1 fruit fly cellular context compared by ENCODE assay signal in the genomic region with DNA sequence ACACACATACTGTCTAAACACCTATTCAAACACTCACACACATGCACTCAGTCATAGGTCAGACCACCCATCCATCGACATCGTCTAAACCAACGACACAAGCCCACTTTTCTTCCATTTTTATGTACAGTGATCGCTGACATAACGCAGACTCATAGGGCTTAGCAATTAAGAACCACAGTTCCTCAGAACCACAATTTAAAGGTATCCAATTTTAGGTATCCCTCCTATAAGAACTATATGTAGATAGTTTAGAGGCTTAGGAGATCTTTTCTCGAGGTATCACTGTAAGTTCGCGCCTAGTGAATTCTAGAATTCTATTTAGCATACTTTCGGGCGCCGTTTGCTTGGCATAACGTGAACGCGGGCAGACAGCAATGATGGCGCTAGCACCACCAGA.
TF ChIP-seq lines count a peak whose summit lies in the region.

No protein-coding gene starts in this region.

TF ChIP-seq in whole organism, embryonic, 481 proteins besides CTCF, POLR2A, EP300 and RAD21 (continued from another document and continues in another):
- peak; percentile 57 for TF ChIP-seq Chrac-16 (GFP tag; optimal IDR thresholded peaks at IDR 0.05; lab: Kevin White, UChicago)
- TF ChIP-seq CG11247 (GFP tag; IDR thresholded peaks at IDR 0.05; lab: Robert Waterston, UW) = 0 out of 2 replicates have a peak, but pooled peaks have one; percentile 16
- no peak for TF ChIP-seq inv (GFP tag; IDR thresholded peaks at IDR 0.05; lab: Robert Waterston, UW; ENCODE audit: partially characterized antibody)
- no peak for TF ChIP-seq gt (GFP tag; IDR thresholded peaks at IDR 0.05; lab: Robert Waterston, UW)
- no peak for TF ChIP-seq cas (GFP tag; IDR thresholded peaks at IDR 0.05; lab: Robert Waterston, UW)
- TF ChIP-seq br (optimal IDR thresholded peaks at IDR 0.05; lab: Kevin White, UChicago) = no peak
- TF ChIP-seq C15 (GFP tag; IDR thresholded peaks at IDR 0.05; lab: Robert Waterston, UW) = no peak
- no peak for TF ChIP-seq Adf1 (GFP tag; IDR thresholded peaks at IDR 0.05; lab: Robert Waterston, UW)
- no peak for TF ChIP-seq pb (GFP tag; optimal IDR thresholded peaks at IDR 0.05; lab: Kevin White, UChicago)
- TF ChIP-seq lmd (GFP tag; IDR thresholded peaks at IDR 0.05; lab: Robert Waterston, UW) = peak; percentile 70
- peak; percentile 17; the same call in 1 of the 2 replicates for TF ChIP-seq ap (GFP tag; IDR thresholded peaks at IDR 0.05; lab: Robert Waterston, UW)
- peak; percentile 68 for TF ChIP-seq grau (tag; optimal IDR thresholded peaks at IDR 0.05; lab: Kevin White, UChicago)
- TF ChIP-seq CG12942 (GFP tag; optimal IDR thresholded peaks at IDR 0.05; lab: Kevin White, UChicago) = no peak
- peak; percentile 18 for TF ChIP-seq bcd (GFP tag; optimal IDR thresholded peaks at IDR 0.05; lab: Kevin White, UChicago)
- TF ChIP-seq Oaz (GFP tag; IDR thresholded peaks at IDR 0.05; lab: Robert Waterston, UW) = no peak
- no peak for TF ChIP-seq CG13287 (GFP tag; IDR thresholded peaks at IDR 0.05; lab: Robert Waterston, UW; ENCODE audit: partially characterized antibody)
- TF ChIP-seq CG10979 (tag; optimal IDR thresholded peaks at IDR 0.05; lab: Kevin White, UChicago) = no peak
- no peak for TF ChIP-seq nau (GFP tag; optimal IDR thresholded peaks at IDR 0.05; lab: Kevin White, UChicago)
- TF ChIP-seq CG34422 (GFP tag; IDR thresholded peaks at IDR 0.05; lab: Robert Waterston, UW) = peak; percentile 29; the same call in 1 of the 3 replicates
- TF ChIP-seq ind (GFP tag; optimal IDR thresholded peaks at IDR 0.05; lab: Kevin White, UChicago) = peak; percentile 50
- no peak; the same call in 1 of the 2 replicates for TF ChIP-seq vvl (GFP tag; IDR thresholded peaks at IDR 0.05; lab: Robert Waterston, UW)
- peak; percentile 80 for TF ChIP-seq slbo (GFP tag; IDR thresholded peaks at IDR 0.05; lab: Robert Waterston, UW)
- TF ChIP-seq Lpt (GFP tag; optimal IDR thresholded peaks at IDR 0.05; lab: Kevin White, UChicago) = no peak
- no peak for TF ChIP-seq CG8089 (GFP tag; optimal IDR thresholded peaks at IDR 0.05; lab: Kevin White, UChicago)
- TF ChIP-seq CG18262 (tag; optimal IDR thresholded peaks at IDR 0.05; lab: Kevin White, UChicago) = no peak
- TF ChIP-seq CG4820 (GFP tag; optimal IDR thresholded peaks at IDR 0.05; lab: Kevin White, UChicago) = peak; percentile 9
- TF ChIP-seq ase (GFP tag; IDR thresholded peaks at IDR 0.05; lab: Robert Waterston, UW) = no peak
- TF ChIP-seq CG10431 (GFP tag; optimal IDR thresholded peaks at IDR 0.05; lab: Kevin White, UChicago) = no peak
- peak; percentile 23 for TF ChIP-seq CG17385 (GFP tag; optimal IDR thresholded peaks at IDR 0.05; lab: Kevin White, UChicago)
- TF ChIP-seq CG9437 (GFP tag; optimal IDR thresholded peaks at IDR 0.05; lab: Kevin White, UChicago) = no peak
- TF ChIP-seq CG8290 (GFP tag; optimal IDR thresholded peaks at IDR 0.05; lab: Kevin White, UChicago) = no peak
- no peak for TF ChIP-seq CG8290 (tag; optimal IDR thresholded peaks at IDR 0.05; lab: Kevin White, UChicago)
- TF ChIP-seq dpn (GFP tag; optimal IDR thresholded peaks at IDR 0.05; lab: Kevin White, UChicago) = peak; percentile 19 to 65
- no peak for TF ChIP-seq HLHmδ (GFP tag; optimal IDR thresholded peaks at IDR 0.05; lab: Kevin White, UChicago)
- TF ChIP-seq CG2889 (GFP tag; IDR thresholded peaks at IDR 0.05; lab: Robert Waterston, UW) = peak; percentile 66; the same call in 2 of the 3 replicates
- peak; percentile 61; the same call in 1 of the 2 replicates for TF ChIP-seq Rfx (GFP tag; IDR thresholded peaks at IDR 0.05; lab: Robert Waterston, UW)
- TF ChIP-seq wek (GFP tag; optimal IDR thresholded peaks at IDR 0.05; lab: Kevin White, UChicago) = no peak
- TF ChIP-seq usp (GFP tag; optimal IDR thresholded peaks at IDR 0.05; lab: Kevin White, UChicago) = no peak
- TF ChIP-seq CG14014 (GFP tag; IDR thresholded peaks at IDR 0.05; lab: Robert Waterston, UW) = peak; percentile 52; the same call in 1 of the 2 replicates
- TF ChIP-seq HHEX (GFP tag; optimal IDR thresholded peaks at IDR 0.05; lab: Kevin White, UChicago) = no peak
- no peak for TF ChIP-seq bowl (GFP tag; IDR thresholded peaks at IDR 0.05; lab: Robert Waterston, UW)
- TF ChIP-seq Xrp1 (GFP tag; IDR thresholded peaks at IDR 0.05; lab: Robert Waterston, UW) = no peak
- TF ChIP-seq CG6765 (GFP tag; optimal IDR thresholded peaks at IDR 0.05; lab: Kevin White, UChicago) = no peak
- TF ChIP-seq Hand (GFP tag; optimal IDR thresholded peaks at IDR 0.05; lab: Kevin White, UChicago) = no peak
- TF ChIP-seq Stat92E (GFP tag; optimal IDR thresholded peaks at IDR 0.05; lab: Kevin White, UChicago) = no peak
- no peak for TF ChIP-seq da (GFP tag; optimal IDR thresholded peaks at IDR 0.05; lab: Kevin White, UChicago)
- TF ChIP-seq ham (GFP tag; IDR thresholded peaks at IDR 0.05; lab: Robert Waterston, UW) = no peak
- no peak for TF ChIP-seq Hmr (GFP tag; optimal IDR thresholded peaks at IDR 0.05; lab: Kevin White, UChicago)
- no peak for TF ChIP-seq dimm (GFP tag; IDR thresholded peaks at IDR 0.05; lab: Robert Waterston, UW)
- TF ChIP-seq cato (GFP tag; optimal IDR thresholded peaks at IDR 0.05; lab: Kevin White, UChicago; ENCODE audit: borderline replicate concordance) = no peak
- no peak for TF ChIP-seq Awh (GFP tag; IDR thresholded peaks at IDR 0.05; lab: Robert Waterston, UW)
- TF ChIP-seq Abd-B (GFP tag; optimal IDR thresholded peaks at IDR 0.05; lab: Kevin White, UChicago) = peak; percentile 66
- peak; percentile 37 for TF ChIP-seq CG9817 (tag; optimal IDR thresholded peaks at IDR 0.05; lab: Kevin White, UChicago)
- TF ChIP-seq btn (GFP tag; optimal IDR thresholded peaks at IDR 0.05; lab: Kevin White, UChicago) = no peak
- TF ChIP-seq CG10267 (tag; optimal IDR thresholded peaks at IDR 0.05; lab: Kevin White, UChicago) = no peak
- no peak for TF ChIP-seq sug (tag; optimal IDR thresholded peaks at IDR 0.05; lab: Kevin White, UChicago)
- TF ChIP-seq CG6254 (GFP tag; optimal IDR thresholded peaks at IDR 0.05; lab: Kevin White, UChicago) = no peak
- no peak for TF ChIP-seq Usf (GFP tag; optimal IDR thresholded peaks at IDR 0.05; lab: Kevin White, UChicago)
- no peak for TF ChIP-seq CkIIα-i1 (GFP tag; IDR thresholded peaks at IDR 0.05; lab: Robert Waterston, UW)
- TF ChIP-seq row (GFP tag; IDR thresholded peaks at IDR 0.05; lab: Robert Waterston, UW) = peak; percentile 68
- no peak for TF ChIP-seq lbe (GFP tag; optimal IDR thresholded peaks at IDR 0.05; lab: Kevin White, UChicago)
- TF ChIP-seq CG34376 (GFP tag; optimal IDR thresholded peaks at IDR 0.05; lab: Kevin White, UChicago) = no peak
- TF ChIP-seq org-1 (GFP tag; optimal IDR thresholded peaks at IDR 0.05; lab: Kevin White, UChicago) = no peak
- TF ChIP-seq Drgx (GFP tag; IDR thresholded peaks at IDR 0.05; lab: Robert Waterston, UW) = peak; percentile 82
- peak; percentile 28; the same call in 1 of the 2 replicates for TF ChIP-seq CG4404 (GFP tag; IDR thresholded peaks at IDR 0.05; lab: Robert Waterston, UW)
- TF ChIP-seq CG11456 (GFP tag; IDR thresholded peaks at IDR 0.05; lab: Robert Waterston, UW) = peak; percentile 75
- no peak for TF ChIP-seq mirr (GFP tag; optimal IDR thresholded peaks at IDR 0.05; lab: Kevin White, UChicago)
- TF ChIP-seq lab (GFP tag; optimal IDR thresholded peaks at IDR 0.05; lab: Kevin White, UChicago) = peak; percentile 32
- TF ChIP-seq sim (GFP tag; IDR thresholded peaks at IDR 0.05; lab: Robert Waterston, UW) = no peak
- TF ChIP-seq Spps (tag; optimal IDR thresholded peaks at IDR 0.05; lab: Kevin White, UChicago) = no peak
- no peak for TF ChIP-seq CG12744 (GFP tag; optimal IDR thresholded peaks at IDR 0.05; lab: Kevin White, UChicago)
- no peak for TF ChIP-seq CG15073 (GFP tag; optimal IDR thresholded peaks at IDR 0.05; lab: Kevin White, UChicago)
- TF ChIP-seq NC2α (GFP tag; optimal IDR thresholded peaks at IDR 0.05; lab: Kevin White, UChicago) = no peak
- TF ChIP-seq insv (GFP tag; optimal IDR thresholded peaks at IDR 0.05; lab: Kevin White, UChicago) = no peak
- TF ChIP-seq CG18764 (GFP tag; optimal IDR thresholded peaks at IDR 0.05; lab: Kevin White, UChicago) = no peak
- peak; percentile 0 for TF ChIP-seq CG4424 (GFP tag; optimal IDR thresholded peaks at IDR 0.05; lab: Kevin White, UChicago)
- TF ChIP-seq CG3407 (GFP tag; optimal IDR thresholded peaks at IDR 0.05; lab: Kevin White, UChicago) = no peak
- no peak for TF ChIP-seq gsb-n (tag; optimal IDR thresholded peaks at IDR 0.05; lab: Kevin White, UChicago)
- TF ChIP-seq gcm (GFP tag; optimal IDR thresholded peaks at IDR 0.05; lab: Kevin White, UChicago) = no peak
- TF ChIP-seq chm (GFP tag; IDR thresholded peaks at IDR 0.05; lab: Robert Waterston, UW) = no peak
- TF ChIP-seq otp (GFP tag; IDR thresholded peaks at IDR 0.05; lab: Robert Waterston, UW) = no peak
- no peak for TF ChIP-seq Dbx (GFP tag; IDR thresholded peaks at IDR 0.05; lab: Robert Waterston, UW)
- TF ChIP-seq CG7786 (GFP tag; optimal IDR thresholded peaks at IDR 0.05; lab: Kevin White, UChicago) = peak; percentile 55
- no peak for TF ChIP-seq mld (GFP tag; IDR thresholded peaks at IDR 0.05; lab: Robert Waterston, UW; ENCODE audit: partially characterized antibody)
- no peak for TF ChIP-seq CG3281 (GFP tag; optimal IDR thresholded peaks at IDR 0.05; lab: Kevin White, UChicago)
- TF ChIP-seq Pdp1 (GFP tag; optimal IDR thresholded peaks at IDR 0.05; lab: Kevin White, UChicago) = no peak
- TF ChIP-seq toy (GFP tag; IDR thresholded peaks at IDR 0.05; lab: Robert Waterston, UW) = no peak
- TF ChIP-seq Xbp1 (GFP tag; optimal IDR thresholded peaks at IDR 0.05; lab: Kevin White, UChicago) = peak; percentile 55
- no peak for TF ChIP-seq CG4282 (GFP tag; optimal IDR thresholded peaks at IDR 0.05; lab: Kevin White, UChicago)
- no peak for TF ChIP-seq CG15601 (tag; optimal IDR thresholded peaks at IDR 0.05; lab: Kevin White, UChicago)
- no peak for TF ChIP-seq Camta (GFP tag; optimal IDR thresholded peaks at IDR 0.05; lab: Kevin White, UChicago)
- peak; percentile 51 for TF ChIP-seq NfI (GFP tag; optimal IDR thresholded peaks at IDR 0.05; lab: Kevin White, UChicago)
- TF ChIP-seq D19B (GFP tag; optimal IDR thresholded peaks at IDR 0.05; lab: Kevin White, UChicago) = no peak
- TF ChIP-seq fd96Cb (tag; optimal IDR thresholded peaks at IDR 0.05; lab: Kevin White, UChicago) = peak; percentile 62
- no peak for TF ChIP-seq Mes4 (GFP tag; optimal IDR thresholded peaks at IDR 0.05; lab: Kevin White, UChicago)
- TF ChIP-seq Elba2 (GFP tag; optimal IDR thresholded peaks at IDR 0.05; lab: Kevin White, UChicago) = no peak
- TF ChIP-seq CG16815 (GFP tag; optimal IDR thresholded peaks at IDR 0.05; lab: Kevin White, UChicago) = peak; percentile 50
- peak; percentile 18 for TF ChIP-seq fd3F (GFP tag; optimal IDR thresholded peaks at IDR 0.05; lab: Kevin White, UChicago)
- TF ChIP-seq z (GFP tag; IDR thresholded peaks at IDR 0.05; lab: Robert Waterston, UW) = no peak
- no peak for TF ChIP-seq gro (GFP tag; optimal IDR thresholded peaks at IDR 0.05; lab: Kevin White, UChicago)
- TF ChIP-seq jing (GFP tag; optimal IDR thresholded peaks at IDR 0.05; lab: Kevin White, UChicago) = no peak
- no peak for TF ChIP-seq CG13775 (GFP tag; optimal IDR thresholded peaks at IDR 0.05; lab: Kevin White, UChicago)
- no peak for TF ChIP-seq her (GFP tag; optimal IDR thresholded peaks at IDR 0.05; lab: Kevin White, UChicago)
- no peak for TF ChIP-seq pzg (GFP tag; optimal IDR thresholded peaks at IDR 0.05; lab: Kevin White, UChicago)
- TF ChIP-seq chinmo (GFP tag; IDR thresholded peaks at IDR 0.05; lab: Robert Waterston, UW; ENCODE audit: partially characterized antibody) = no peak
- no peak for TF ChIP-seq CG13123 (GFP tag; optimal IDR thresholded peaks at IDR 0.05; lab: Kevin White, UChicago)
- no peak for TF ChIP-seq prd (optimal IDR thresholded peaks at IDR 0.05; lab: Kevin White, UChicago)
- TF ChIP-seq prd (GFP tag; IDR thresholded peaks at IDR 0.05; lab: Robert Waterston, UW) = peak; percentile 70; the same call in 2 of the 3 replicates
- no peak for TF ChIP-seq HmgD (GFP tag; optimal IDR thresholded peaks at IDR 0.05; lab: Kevin White, UChicago)
- no peak for TF ChIP-seq tx (GFP tag; optimal IDR thresholded peaks at IDR 0.05; lab: Kevin White, UChicago)
- no peak for TF ChIP-seq CG2202 (tag; optimal IDR thresholded peaks at IDR 0.05; lab: Kevin White, UChicago)
- no peak for TF ChIP-seq crol (GFP tag; IDR thresholded peaks at IDR 0.05; lab: Robert Waterston, UW)
- TF ChIP-seq CG7357 (GFP tag; IDR thresholded peaks at IDR 0.05; lab: Robert Waterston, UW) = peak; percentile 34; the same call in 1 of the 3 replicates
- peak; percentile 34 for TF ChIP-seq lilli (GFP tag; optimal IDR thresholded peaks at IDR 0.05; lab: Kevin White, UChicago)
- no peak for TF ChIP-seq sd (tag; optimal IDR thresholded peaks at IDR 0.05; lab: Kevin White, UChicago)
- no peak for TF ChIP-seq CG12769 (tag; optimal IDR thresholded peaks at IDR 0.05; lab: Kevin White, UChicago)
- no peak for TF ChIP-seq Trl (optimal IDR thresholded peaks at IDR 0.05; lab: Kevin White, UChicago)
- no peak for TF ChIP-seq Trl (GFP tag; optimal IDR thresholded peaks at IDR 0.05; lab: Kevin White, UChicago)
- TF ChIP-seq unpg (GFP tag; optimal IDR thresholded peaks at IDR 0.05; lab: Kevin White, UChicago) = no peak
- no peak for TF ChIP-seq CG14965 (GFP tag; optimal IDR thresholded peaks at IDR 0.05; lab: Kevin White, UChicago; ENCODE audit: borderline replicate concordance)
- no peak for TF ChIP-seq Antp (GFP tag; optimal IDR thresholded peaks at IDR 0.05; lab: Kevin White, UChicago)
- TF ChIP-seq Hmx (GFP tag; optimal IDR thresholded peaks at IDR 0.05; lab: Kevin White, UChicago) = no peak
- TF ChIP-seq CG3847 (GFP tag; IDR thresholded peaks at IDR 0.05; lab: Robert Waterston, UW) = peak; percentile 21; the same call in 1 of the 2 replicates
- TF ChIP-seq CG15514 (GFP tag; optimal IDR thresholded peaks at IDR 0.05; lab: Kevin White, UChicago) = no peak
- TF ChIP-seq CG7839 (tag; optimal IDR thresholded peaks at IDR 0.05; lab: Kevin White, UChicago) = peak; percentile 69
- no peak for TF ChIP-seq CG32772 (GFP tag; IDR thresholded peaks at IDR 0.05; lab: Robert Waterston, UW)
- no peak for TF ChIP-seq Hey (tag; optimal IDR thresholded peaks at IDR 0.05; lab: Kevin White, UChicago)
- TF ChIP-seq Fer1 (GFP tag; optimal IDR thresholded peaks at IDR 0.05; lab: Kevin White, UChicago) = no peak
- no peak for TF ChIP-seq CG30020 (tag; optimal IDR thresholded peaks at IDR 0.05; lab: Kevin White, UChicago)
- TF ChIP-seq CG9727 (GFP tag; optimal IDR thresholded peaks at IDR 0.05; lab: Kevin White, UChicago) = no peak
- TF ChIP-seq crp (GFP tag; optimal IDR thresholded peaks at IDR 0.05; lab: Kevin White, UChicago) = no peak
- TF ChIP-seq MBD-R2 (GFP tag; IDR thresholded peaks at IDR 0.05; lab: Robert Waterston, UW) = peak; percentile 20; the same call in 1 of the 2 replicates
